Worm (Caenorhabditis elegans) whole organism, dauer: ENCODE measurements around the gene clc-17.

Experiments used
- unc-62 ChIP-seq: sonication (generic microtip); optimal IDR thresholded peaks from 2 replicates; lab custom pipeline; 2017; ENCODE audit warnings: missing biosample characterization, missing genetic modification reagents, missing genetic modification characterization

Gene clc-17

DNA sequence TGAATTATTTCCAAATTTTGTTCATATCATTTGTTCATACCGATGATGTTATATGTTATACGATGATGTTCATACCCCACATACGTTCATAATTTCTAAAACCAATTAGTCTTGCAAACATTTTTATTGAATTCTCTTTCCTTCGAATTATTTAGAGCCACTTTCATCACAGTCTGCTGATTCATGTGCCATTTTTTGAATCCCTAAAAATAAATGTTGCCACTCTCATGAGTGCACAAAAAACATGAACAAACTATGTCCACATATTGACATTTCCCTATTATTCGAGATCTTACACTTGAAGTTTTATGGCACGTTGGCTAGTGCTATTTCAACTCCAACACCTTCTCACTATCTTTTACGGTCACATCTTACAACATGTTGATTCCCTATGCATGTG is at the start of gene clc-17:
TSS of gene clc-17 (plus strand) at position 301 of the 400 bp plus-strand sequence.
- no peak for TF ChIP-seq unc-62 (GFP tag; lab: Kevin White, UChicago)

DNA sequence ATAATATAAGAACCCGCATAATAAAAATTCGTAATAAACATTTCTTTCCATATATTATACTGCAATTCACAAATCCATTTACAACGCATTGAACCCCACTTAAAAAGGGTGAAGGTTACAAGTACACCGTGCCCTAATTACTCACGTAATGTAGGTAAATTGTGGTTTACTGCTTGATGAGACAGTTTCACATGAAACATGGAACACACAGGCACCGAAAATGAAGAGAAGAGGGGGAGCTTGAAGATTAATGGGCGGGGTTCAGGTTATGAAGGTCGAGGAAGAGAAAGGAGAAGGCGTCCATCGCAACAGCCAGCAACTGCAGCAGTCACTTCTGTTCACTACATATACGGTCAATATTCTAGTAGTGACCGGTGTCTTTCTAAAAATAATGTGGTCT is 47.4 kb upstream of the clc-17 start, which contains the start of gene lpr-6:
TSS of gene lpr-6 (plus strand) at position 251 of the 400 bp plus-strand sequence.
- TF ChIP-seq unc-62 (GFP tag; lab: Kevin White, UChicago), result no peak

DNA sequence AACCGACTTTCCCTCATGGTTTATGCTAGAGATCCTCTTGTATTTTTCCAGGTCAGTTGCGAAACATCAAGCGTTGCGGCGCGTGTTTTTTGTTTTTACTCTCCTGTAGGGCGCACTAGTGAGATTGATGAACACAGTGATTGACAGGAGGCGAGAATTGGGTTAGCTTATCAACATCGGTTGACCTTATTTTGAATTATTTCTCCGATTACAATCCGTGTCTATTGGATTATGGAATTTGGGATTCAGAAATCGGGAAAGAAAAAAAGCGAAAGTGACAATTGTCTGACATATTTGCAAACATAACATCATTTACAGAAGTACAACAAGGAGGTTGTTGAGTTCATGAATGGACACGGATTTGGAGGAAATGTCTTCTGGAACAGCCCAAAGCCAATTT is 46.2 kb upstream of the clc-17 start:
- TF ChIP-seq unc-62 (GFP tag; lab: Kevin White, UChicago), result no peak

DNA sequence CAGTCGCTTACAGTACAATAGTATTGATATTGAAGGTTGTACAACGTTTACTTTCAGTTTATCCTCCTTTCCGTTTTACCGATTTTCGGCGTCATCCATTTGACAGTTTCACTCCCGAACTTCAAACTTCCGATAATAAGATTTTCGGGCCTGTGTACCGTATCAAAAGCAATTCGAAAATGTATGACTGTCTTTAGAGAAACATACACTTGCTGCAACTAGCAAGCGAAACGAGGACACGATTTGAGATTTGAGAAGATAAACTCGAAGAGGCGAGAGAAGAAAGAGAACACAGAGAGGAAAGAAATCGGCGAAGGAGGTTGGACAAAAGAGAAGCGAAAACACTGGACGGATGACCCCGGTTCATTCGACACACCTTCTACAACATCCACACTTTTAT is 45.3 kb upstream of the clc-17 start, which contains the start of gene lpr-5:
TSS of gene lpr-5 (plus strand) at position 220 of the 400 bp plus-strand sequence.
- TF ChIP-seq unc-62 (GFP tag; lab: Kevin White, UChicago), result no peak

DNA sequence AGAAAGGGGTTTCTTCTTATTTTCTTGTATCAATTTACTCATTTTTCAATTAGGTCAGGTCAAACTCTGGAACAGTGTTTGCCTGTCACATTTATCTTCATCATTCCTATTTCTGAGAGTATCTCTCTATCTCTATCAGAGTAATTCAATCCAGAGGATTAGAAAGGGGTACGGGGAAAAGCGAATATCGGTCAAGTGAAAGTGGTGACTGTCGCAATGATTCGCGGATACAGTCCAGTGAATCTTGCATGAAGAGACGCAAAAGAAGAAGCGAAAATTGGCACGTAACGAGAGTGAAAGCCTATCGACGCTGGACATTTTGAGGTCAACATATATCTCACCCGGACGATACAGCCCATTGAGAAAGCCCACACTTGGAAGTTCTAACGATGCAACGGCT is 42.4 kb upstream of the clc-17 start, which contains the start of gene lpr-4:
TSS of gene lpr-4 (plus strand) at position 328 of the 400 bp plus-strand sequence.
- TF ChIP-seq unc-62 (GFP tag; lab: Kevin White, UChicago), result no peak

DNA sequence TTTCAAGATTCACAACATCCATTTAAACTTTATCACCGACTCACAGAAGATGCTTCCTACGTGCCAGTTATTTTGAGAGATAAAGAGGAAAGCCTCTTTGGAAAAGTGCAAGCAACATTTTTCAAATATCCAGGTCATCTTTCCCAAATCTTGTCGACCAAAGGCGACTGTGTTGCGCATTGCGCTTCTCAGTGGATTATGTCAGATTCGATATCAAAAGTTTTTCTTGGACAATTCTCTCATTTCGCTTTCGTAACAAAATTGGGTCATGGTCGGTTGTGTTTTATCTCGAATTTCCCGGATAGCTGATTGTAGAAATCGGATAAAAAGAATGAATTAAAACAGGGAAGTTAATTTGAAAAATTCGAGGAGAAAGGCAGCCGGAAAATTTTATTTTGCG is 39.9 kb upstream of the clc-17 start:
- TF ChIP-seq unc-62 (GFP tag; lab: Kevin White, UChicago), result no peak

DNA sequence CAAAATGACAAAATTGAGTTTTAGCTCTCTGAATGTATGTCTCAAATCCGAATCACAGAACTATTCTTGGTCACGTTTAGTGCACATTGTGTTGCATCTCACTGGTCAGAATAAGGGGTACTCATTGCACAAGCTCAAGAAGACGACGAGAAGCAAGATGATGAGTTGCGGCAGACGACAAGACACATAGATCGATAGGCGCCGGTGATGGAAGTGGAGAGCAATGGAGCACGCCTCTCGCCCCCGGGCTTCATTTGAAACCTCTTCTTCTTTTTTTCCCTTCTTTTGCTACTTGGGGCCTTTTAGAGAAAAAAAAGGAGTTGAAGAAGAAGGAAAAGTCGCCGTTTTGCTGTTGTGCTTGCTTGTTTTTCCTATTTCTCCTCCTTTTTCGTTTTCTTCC is 38.8 kb upstream of the clc-17 start, which contains the start of gene apt-9:
TSS of gene apt-9 (plus strand) at position 194 of the 400 bp plus-strand sequence.
- TF ChIP-seq unc-62 (GFP tag; lab: Kevin White, UChicago), result no peak

DNA sequence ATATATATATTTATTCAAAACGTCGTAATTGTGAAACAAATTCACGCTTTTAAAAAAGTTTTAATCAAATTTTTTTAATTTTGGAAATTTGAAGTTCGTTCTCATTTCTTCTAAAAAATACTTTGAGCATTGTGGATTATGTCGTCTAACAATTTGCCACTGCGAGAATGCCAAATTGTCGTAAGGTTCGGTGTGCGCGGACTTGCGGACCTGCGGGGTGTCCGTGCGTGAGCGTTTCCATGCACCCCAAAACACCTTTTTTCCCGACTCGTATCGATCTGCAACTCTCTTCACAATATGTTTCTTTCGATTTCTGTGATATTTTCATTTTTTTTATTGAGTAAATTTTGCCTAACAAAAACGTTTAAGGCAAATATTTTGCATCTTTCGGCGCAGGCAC is 34.5 kb upstream of the clc-17 start:
- no peak for TF ChIP-seq unc-62 (GFP tag; lab: Kevin White, UChicago)

DNA sequence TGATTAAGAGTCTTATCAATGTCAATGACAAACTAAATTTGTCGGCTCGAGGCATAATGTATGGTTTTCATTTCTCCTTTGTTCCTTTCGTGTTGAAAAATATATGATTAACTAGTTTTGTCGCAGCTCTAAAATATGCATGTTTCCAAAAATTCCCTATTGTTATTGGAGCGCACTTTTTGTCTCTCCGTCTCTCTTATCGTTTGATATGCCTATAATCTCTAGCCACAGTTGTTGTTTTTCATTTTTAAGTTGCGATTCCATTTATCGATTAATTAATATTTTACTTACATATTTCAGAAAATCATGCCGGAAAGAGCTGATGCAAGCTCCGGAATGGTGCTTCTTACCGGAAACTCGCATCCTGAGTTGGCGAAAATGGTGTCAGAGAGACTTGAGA is 33.8 kb upstream of the clc-17 start, which contains the start of gene W04G3.5:
TSS of gene W04G3.5 (plus strand) at position 301 of the 400 bp plus-strand sequence.
- no peak for TF ChIP-seq unc-62 (GFP tag; lab: Kevin White, UChicago)

DNA sequence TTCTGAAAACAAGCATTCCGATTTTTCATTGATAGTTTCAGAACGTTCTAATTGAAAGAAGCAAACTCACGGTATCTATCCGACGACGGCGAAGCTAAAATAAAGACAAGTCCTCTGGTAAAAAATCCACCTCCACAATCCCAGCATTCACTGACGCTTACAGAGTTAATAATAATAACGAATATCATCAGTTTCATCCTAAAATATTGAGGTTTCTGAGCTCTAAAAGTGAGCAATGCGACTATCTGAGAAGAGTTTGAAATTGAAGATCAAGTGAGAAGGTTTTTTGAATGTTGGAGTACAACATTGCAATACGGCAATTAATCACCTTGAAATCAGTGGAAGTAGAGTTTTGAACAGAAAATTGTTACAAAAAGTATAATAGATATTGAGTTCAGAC is 30.7 kb upstream of the clc-17 start, which contains the start of gene W04G3.12:
TSS of gene W04G3.12 (minus strand) at position 311 of the 400 bp plus-strand sequence.
- no peak for TF ChIP-seq unc-62 (GFP tag; lab: Kevin White, UChicago)

DNA sequence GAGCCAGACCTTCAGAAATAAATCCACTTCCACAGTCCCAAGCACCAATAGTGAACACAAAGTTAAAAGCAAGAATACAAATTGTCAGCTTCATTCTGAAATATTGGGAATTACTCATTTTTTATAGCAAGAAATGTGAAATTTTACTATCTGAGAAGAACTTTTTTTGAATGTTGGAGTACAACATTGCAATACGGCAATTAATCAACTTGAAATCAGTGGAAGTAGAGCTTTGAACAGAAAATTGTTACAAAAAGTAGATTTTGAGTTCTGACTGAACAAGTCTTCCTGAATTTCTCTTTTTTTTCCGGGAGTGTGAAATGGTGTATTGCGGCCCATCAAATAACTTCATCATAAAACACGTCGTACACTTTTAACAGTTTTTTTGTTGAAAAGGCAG is 29.0 kb upstream of the clc-17 start, which contains the start of gene W04G3.10:
TSS of gene W04G3.10 (minus strand) at position 101 of the 400 bp plus-strand sequence.
- TF ChIP-seq unc-62 (GFP tag; lab: Kevin White, UChicago), result no peak

DNA sequence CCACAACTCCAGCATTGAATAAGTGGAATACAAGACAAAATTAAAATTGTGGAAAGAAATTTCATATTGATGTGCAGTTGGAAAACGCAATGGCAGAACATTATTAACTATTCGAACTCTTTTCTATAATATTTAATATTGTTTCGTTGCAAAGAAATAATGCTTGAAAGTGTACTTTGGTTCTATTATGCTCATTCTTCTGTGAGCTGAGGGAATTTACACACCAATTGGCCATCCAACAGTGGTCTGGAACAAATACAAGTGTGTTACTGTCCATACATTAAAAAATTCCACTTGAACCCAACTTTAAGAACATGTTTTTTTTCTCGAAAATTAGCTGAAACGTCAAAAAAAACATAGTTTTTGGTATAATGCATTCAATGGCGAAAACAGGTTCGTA is 27.5 kb upstream of the clc-17 start, which contains the start of gene W04G3.13:
TSS of gene W04G3.13 (minus strand) at position 101 of the 400 bp plus-strand sequence.
- no peak for TF ChIP-seq unc-62 (GFP tag; lab: Kevin White, UChicago)

DNA sequence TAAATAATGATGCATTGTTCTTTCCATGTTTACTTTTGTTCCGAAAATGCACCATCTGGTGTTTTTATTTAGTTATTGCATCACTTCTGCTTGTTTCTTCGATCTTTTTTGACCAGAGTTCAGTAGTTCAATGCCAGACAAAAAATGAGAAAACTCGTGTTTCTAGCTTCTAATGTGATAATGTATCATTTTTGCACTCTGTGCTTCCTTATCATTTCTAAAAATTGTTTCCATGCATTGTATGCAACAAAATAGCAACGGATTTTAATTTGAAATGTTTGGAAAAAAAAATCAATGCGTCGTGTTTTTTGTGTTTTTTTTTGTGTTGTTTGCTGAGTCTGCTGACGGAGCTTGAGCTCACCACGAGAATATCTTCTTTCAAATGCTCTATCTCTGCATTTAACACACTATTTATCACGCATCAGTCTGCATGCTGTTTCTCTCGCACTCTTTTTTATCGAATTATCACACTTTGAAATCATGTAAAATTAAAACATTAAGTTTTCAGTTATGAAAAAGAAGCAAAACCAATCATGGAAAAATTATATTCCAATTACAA is 26.9 kb upstream of the clc-17 start, which contains the start of gene sulp-7:
TSS of gene sulp-7 (plus strand) at position 509 of the 559 bp plus-strand sequence.
- no peak for TF ChIP-seq unc-62 (GFP tag; lab: Kevin White, UChicago)

DNA sequence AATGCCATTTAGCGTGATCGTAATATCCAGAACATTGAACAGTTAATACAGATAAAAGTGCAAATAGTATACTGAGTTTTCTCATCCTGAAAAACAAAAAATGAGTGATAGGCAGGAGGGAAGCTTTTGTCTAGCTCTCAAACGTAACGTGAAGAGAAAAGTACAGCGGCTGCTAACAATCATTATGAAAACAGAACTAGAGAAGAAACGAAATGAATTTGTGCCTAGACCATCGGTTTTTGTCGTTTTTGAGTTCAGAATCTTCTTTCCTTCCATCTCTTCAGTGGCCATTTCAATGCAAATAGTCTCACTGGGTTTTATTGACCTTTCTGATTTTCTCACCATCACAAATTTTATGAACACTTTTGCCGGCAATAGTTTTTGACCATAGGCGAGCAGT is 22.0 kb upstream of the clc-17 start, which contains the start of gene W04G3.7:
TSS of gene W04G3.7 (minus strand) at position 101 of the 400 bp plus-strand sequence.
- no peak for TF ChIP-seq unc-62 (GFP tag; lab: Kevin White, UChicago)

DNA sequence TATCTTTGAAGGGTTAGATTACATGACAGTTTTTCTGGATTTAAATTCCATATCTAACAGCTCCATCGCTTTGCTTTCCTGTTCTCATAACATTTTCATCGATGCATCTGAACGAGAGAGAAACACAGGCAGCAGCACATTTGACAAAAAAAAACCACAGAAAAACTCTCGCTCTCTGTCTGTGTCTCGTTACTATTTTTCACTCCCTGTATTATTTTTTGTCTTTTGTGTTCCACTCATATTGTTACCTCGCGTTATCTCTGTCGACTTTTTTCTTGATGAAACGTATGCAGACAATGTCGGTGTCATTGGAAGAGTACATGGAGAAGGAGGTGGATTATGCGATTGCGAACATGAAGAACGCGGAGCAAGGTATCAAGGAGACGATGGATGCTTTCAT is 18.2 kb upstream of the clc-17 start, which contains the start of gene W04G3.11:
TSS of gene W04G3.11 (plus strand) at position 244 of the 400 bp plus-strand sequence.
- no peak for TF ChIP-seq unc-62 (GFP tag; lab: Kevin White, UChicago)

DNA sequence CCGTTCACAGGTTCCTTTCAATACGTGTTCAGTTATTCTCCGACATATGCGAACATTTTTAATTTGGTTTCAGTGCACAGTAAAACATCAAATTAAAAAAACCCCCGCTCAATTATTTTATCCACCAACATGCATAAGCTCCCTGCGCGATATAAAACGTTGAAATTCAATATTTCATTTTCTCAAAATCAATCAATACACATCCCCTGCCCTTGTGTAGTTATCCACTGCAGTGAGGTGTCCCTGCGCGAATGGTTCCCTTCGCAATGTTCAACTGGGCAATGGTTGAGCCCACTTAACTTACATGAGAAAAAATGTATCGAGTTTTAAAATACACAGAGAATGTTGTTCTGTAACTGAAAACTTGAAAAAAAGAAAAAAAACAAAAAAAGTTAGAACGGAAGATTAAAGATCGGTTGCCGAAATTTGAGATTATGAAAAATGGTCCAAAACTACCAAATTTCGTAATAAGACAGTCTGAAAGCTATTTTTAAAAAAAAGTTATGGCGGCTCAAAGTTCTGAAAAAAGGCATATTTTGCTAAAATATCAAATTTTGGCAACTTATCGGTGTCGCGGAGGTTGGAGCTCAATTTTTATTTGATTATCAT is 13.1 kb upstream of the clc-17 start:
- TF ChIP-seq unc-62 (GFP tag; lab: Kevin White, UChicago), result peak; percentile 69
